Worm (Caenorhabditis elegans) whole organism, early embryonic: Measurements from ENCODE around the gene C56G2.22.

Experiments used
- B0310.2 ChIP-seq: sonication (generic microtip); optimal IDR thresholded peaks from 2 replicates; lab custom pipeline; 2016; ENCODE audit warnings: mild to moderate bottlenecking, missing genetic modification characterization, missing compliant biosample characterization
- F13C5.2 ChIP-seq: sonication (generic microtip); optimal IDR thresholded peaks from 2 replicates; lab custom pipeline; 2017; ENCODE audit warnings: mild to moderate bottlenecking, missing genetic modification characterization, inconsistent platforms, missing compliant biosample characterization
- aly-1 ChIP-seq: sonication (generic microtip); optimal IDR thresholded peaks from 2 replicates; lab custom pipeline; 2016; ENCODE audit warnings: missing genetic modification characterization, missing compliant biosample characterization
- ama-1 ChIP-seq: fragments of 150-350 bp; optimal IDR thresholded peaks from 2 replicates; lab custom pipeline; 2014
- ceh-13 ChIP-seq: fragments of 200-800 bp; sonication (Bioruptor generic); optimal IDR thresholded peaks from 2 replicates; lab custom pipeline; 2018; ENCODE audit warnings: mild to moderate bottlenecking, missing genetic modification characterization, missing compliant biosample characterization
- ceh-36 ChIP-seq: sonication (generic microtip); optimal IDR thresholded peaks from 2 replicates; lab custom pipeline; 2016; ENCODE audit warnings: missing genetic modification characterization, inconsistent platforms, missing compliant biosample characterization
- ets-7 ChIP-seq: sonication (generic microtip); optimal IDR thresholded peaks from 2 replicates; lab custom pipeline; 2016; ENCODE audit warnings: missing genotype, missing genetic modification characterization, missing compliant biosample characterization
- flt-1 ChIP-seq: fragments of 200-800 bp; sonication (Bioruptor generic); IDR thresholded peaks from 2 replicates; pipeline ENCODE4 v1.3.6; 2022; ENCODE audit warnings: missing genetic modification characterization, missing compliant biosample characterization
- hmbx-1 ChIP-seq: sonication (generic microtip); optimal IDR thresholded peaks from 2 replicates; lab custom pipeline; 2016; ENCODE audit warnings: mild to moderate bottlenecking, missing genetic modification characterization, missing compliant biosample characterization
- hmg-4 ChIP-seq: fragments of 200-800 bp; sonication (Bioruptor generic); optimal IDR thresholded peaks from 2 replicates; lab custom pipeline; 2018; ENCODE audit warnings: mild to moderate bottlenecking, missing genetic modification characterization, missing compliant biosample characterization
- hnd-1 ChIP-seq: sonication (generic microtip); optimal IDR thresholded peaks from 2 replicates; lab custom pipeline; 2016; ENCODE audit warnings: missing genetic modification characterization, missing compliant biosample characterization
- pes-1 ChIP-seq: fragments of 200-800 bp; sonication (Bioruptor generic); IDR thresholded peaks from 2 replicates; pipeline ENCODE4 v1.3.6; 2022; ENCODE audit warnings: missing genetic modification reagents, missing genetic modification characterization, missing compliant biosample characterization
- scrt-1 ChIP-seq: fragments of 200-800 bp; sonication (Bioruptor generic); IDR thresholded peaks from 2 replicates; pipeline ENCODE4 v1.3.6; 2022; ENCODE audit warnings: missing genetic modification characterization, missing compliant biosample characterization
- sea-1 ChIP-seq: fragments of 200-800 bp; sonication (Bioruptor generic); conservative IDR thresholded peaks from 2 replicates; pipeline ENCODE4 v1.3.6; 2022; ENCODE audit warnings: missing genetic modification characterization, missing compliant biosample characterization
- tbx-11 ChIP-seq: fragments of 200-800 bp; sonication (Bioruptor generic); IDR thresholded peaks from 2 replicates; pipeline ENCODE4 v1.3.6; 2022; ENCODE audit warnings: missing genetic modification characterization, missing compliant biosample characterization
- tbx-37 ChIP-seq: fragments of 200-800 bp; sonication (Bioruptor generic); conservative IDR thresholded peaks from 2 replicates; pipeline ENCODE4 v1.3.6; 2022; ENCODE audit warnings: missing genetic modification reagents, missing genetic modification characterization, missing compliant biosample characterization
- tra-4 ChIP-seq: sonication (generic microtip); optimal IDR thresholded peaks from 2 replicates; lab custom pipeline; 2017; ENCODE audit warnings: missing genetic modification characterization, missing compliant biosample characterization

The C56G2.22 gene

ce11 chrIII:6339919-6340434 is 6.3 kb upstream of the C56G2.22 start, which contains the start of gene let-767:
Gene let-767, minus strand, starts transcription at chrIII:6339969.
- TF ChIP-seq hmbx-1 (tag; lab: Kevin White, UChicago) = no peak
- TF ChIP-seq ama-1 (lab: Kevin White, UChicago) = no peak
- no peak for TF ChIP-seq hnd-1 (tag; lab: Kevin White, UChicago)
- no peak for TF ChIP-seq tbx-11 (GFP tag; lab: Robert Waterston, UW)
- TF ChIP-seq scrt-1 (GFP tag; lab: Robert Waterston, UW) = no peak
- no peak for TF ChIP-seq tra-4
- TF ChIP-seq flt-1 = no peak
- TF ChIP-seq ceh-36 (tag; lab: Kevin White, UChicago) = no peak
- no peak for TF ChIP-seq F13C5.2
- TF ChIP-seq tbx-37 (GFP tag; lab: Robert Waterston, UW) = no peak
- no peak for TF ChIP-seq sea-1 (GFP tag; lab: Robert Waterston, UW)
- TF ChIP-seq pes-1 (GFP tag; lab: Robert Waterston, UW) = no peak
- TF ChIP-seq ets-7 (tag; lab: Kevin White, UChicago) = no peak
- TF ChIP-seq hmg-4 (GFP tag; lab: Kevin White, UChicago) = no peak

DNA sequence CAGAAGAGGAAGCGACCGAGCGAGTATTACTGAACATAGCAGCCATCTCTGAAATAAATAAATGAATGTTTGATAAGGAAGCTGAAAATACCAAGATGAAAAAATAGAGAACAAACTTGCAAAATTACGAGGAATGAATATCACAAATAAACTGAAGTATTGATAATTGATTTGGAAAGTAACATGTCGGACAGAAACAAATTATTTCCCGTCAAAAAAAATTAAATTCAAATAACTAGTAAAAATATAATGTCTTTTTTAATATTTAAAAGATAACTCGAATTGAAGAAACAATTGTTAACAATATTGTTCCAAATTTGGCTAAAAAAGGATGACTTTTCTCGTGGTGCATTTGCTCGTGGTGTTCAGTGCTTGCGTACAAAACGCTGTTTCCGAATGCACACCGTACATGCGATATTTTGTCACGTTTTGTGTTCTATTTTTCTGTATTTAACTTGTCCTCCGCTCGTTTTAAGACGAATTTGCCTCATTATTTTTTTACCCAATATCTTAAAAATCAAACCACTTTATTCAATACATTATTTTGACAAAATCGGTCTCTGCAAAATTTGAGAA is 4.3 kb upstream of the C56G2.22 start, which contains the start of gene rpn-13:
Gene rpn-13, minus strand, starts transcription at position 51 of the 576 bp plus-strand sequence.
- peak; percentile 71 for TF ChIP-seq F13C5.2
- no peak for TF ChIP-seq ceh-13 (GFP tag; lab: Kevin White, UChicago)

- TF ChIP-seq tbx-11 (GFP tag; lab: Robert Waterston, UW) (no peak), F13C5.2 (no peak), sea-1 (GFP tag; lab: Robert Waterston, UW) (no peak)
Measured at ce11 chrIII:6343229-6343628, 3.0 kb upstream of the C56G2.22 start, which contains the start of gene C56G2.9. Gene C56G2.9, minus strand, starts transcription at chrIII:6343329.

DNA sequence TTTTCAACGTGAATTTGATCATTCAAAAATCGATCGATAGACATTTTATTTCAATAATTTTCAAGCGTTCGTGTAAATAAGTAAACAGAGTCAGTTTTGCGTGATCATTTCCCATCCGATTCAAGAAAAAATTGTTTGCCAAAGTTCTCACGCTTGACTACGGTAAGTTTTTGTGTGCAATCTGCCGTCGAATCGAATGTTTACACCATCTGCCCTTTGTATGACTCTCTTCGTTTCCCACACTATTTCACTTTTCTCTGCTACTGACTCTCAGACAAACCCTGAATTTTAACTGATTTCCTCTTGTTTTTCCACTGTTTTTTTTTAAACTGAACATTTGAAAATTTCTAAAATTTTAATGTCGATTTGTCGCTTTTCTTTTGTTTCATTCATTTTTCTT is 1.5 kb upstream of the C56G2.22 start:
- TF ChIP-seq flt-1 (no peak), hmg-4 (GFP tag; lab: Kevin White, UChicago) (no peak), hmbx-1 (tag; lab: Kevin White, UChicago) (no peak), pes-1 (GFP tag; lab: Robert Waterston, UW) (no peak), tra-4 (no peak), F13C5.2 (peak; percentile 86), scrt-1 (GFP tag; lab: Robert Waterston, UW) (no peak)

DNA sequence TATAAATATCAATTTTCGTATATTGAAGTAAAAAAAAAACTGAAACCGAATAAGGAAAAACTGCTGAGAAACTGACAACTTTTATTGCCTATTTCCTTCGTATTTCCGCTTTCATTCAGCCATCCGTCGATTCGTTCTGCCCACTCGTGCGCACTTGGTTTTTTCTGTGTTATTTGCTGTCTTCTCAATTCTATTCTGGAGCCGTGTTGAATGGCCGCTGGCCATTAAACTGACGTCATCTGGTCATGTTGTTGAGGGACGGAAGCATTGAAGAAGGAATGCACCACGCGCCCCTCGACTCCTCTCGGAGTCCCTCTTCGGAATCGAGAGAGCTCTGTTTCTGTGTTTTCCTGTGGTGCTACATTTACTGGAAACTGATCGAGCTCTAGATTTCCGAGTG is 2.3 kb downstream of the C56G2.22 start:
- TF ChIP-seq ceh-36 (tag; lab: Kevin White, UChicago) (no peak), ceh-13 (GFP tag; lab: Kevin White, UChicago) (no peak), F13C5.2 (no peak), tra-4 (no peak), B0310.2 (no peak), ama-1 (lab: Kevin White, UChicago) (no peak), sea-1 (GFP tag; lab: Robert Waterston, UW) (no peak), hnd-1 (tag; lab: Kevin White, UChicago) (no peak)

ce11 chrIII:6350424-6350823 is 4.2 kb downstream of the C56G2.22 start:
- TF ChIP-seq hmbx-1 (tag; lab: Kevin White, UChicago) (no peak), scrt-1 (GFP tag; lab: Robert Waterston, UW) (no peak), hmg-4 (GFP tag; lab: Kevin White, UChicago) (no peak), ceh-36 (tag; lab: Kevin White, UChicago) (no peak), flt-1 (no peak), ets-7 (tag; lab: Kevin White, UChicago) (no peak), sea-1 (GFP tag; lab: Robert Waterston, UW) (no peak), B0310.2 (no peak), F13C5.2 (no peak), tbx-11 (GFP tag; lab: Robert Waterston, UW) (no peak)

ce11 chrIII:6351438-6351837 is 5.2 kb downstream of the C56G2.22 start:
- TF ChIP-seq ama-1 (lab: Kevin White, UChicago) (no peak), scrt-1 (GFP tag; lab: Robert Waterston, UW) (no peak), hnd-1 (tag; lab: Kevin White, UChicago) (no peak), tra-4 (no peak), tbx-37 (GFP tag; lab: Robert Waterston, UW) (no peak), aly-1 (no peak), hmg-4 (GFP tag; lab: Kevin White, UChicago) (no peak), ets-7 (tag; lab: Kevin White, UChicago) (no peak), hmbx-1 (tag; lab: Kevin White, UChicago) (no peak), pes-1 (GFP tag; lab: Robert Waterston, UW) (no peak), sea-1 (GFP tag; lab: Robert Waterston, UW) (no peak), flt-1 (no peak)

DNA sequence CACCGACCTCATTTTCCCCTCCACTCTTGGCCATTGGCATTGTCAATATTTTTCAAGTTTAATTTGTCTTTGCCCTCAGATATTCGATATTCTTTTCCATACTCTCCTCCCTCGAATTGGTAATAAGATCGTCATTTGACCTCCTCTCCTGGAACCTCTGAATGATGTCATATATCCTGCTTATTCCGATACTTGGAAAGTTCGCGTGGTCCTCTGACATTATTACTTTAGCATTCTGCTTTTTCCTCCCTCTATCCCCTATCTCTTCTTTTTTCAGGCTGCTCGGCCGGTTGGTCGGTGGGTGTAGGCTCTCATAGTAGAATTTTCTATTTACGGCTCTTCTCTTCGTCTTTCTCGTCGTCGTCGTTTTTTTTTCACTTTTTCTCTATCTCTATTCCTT is 6.2 kb downstream of the C56G2.22 start:
- TF ChIP-seq hnd-1 (tag; lab: Kevin White, UChicago) = no peak
- no peak for TF ChIP-seq sea-1 (GFP tag; lab: Robert Waterston, UW)
- TF ChIP-seq flt-1 = no peak
- TF ChIP-seq tbx-11 (GFP tag; lab: Robert Waterston, UW) = no peak
- TF ChIP-seq ceh-36 (tag; lab: Kevin White, UChicago) = no peak
- no peak for TF ChIP-seq hmbx-1 (tag; lab: Kevin White, UChicago)
- no peak for TF ChIP-seq aly-1
- TF ChIP-seq ceh-13 (GFP tag; lab: Kevin White, UChicago) = no peak
